Fruit fly (Drosophila melanogaster) whole organism, embryonic: ENCODE measurements around the gene CG17786.

ENCODE experiments used
- Ada2b ChIP-seq: fragments of 200-800 bp; sonication (Bioruptor generic); IDR thresholded peaks from 2 replicates; pipeline ENCODE4 v1.3.6; 2022; ENCODE audit warnings: missing biosample characterization, missing genetic modification characterization
- Awh ChIP-seq: fragments of 200-800 bp; sonication (Bioruptor generic); IDR thresholded peaks from 2 replicates; pipeline ENCODE4, ENCODE4 v1.3.6; 2022; ENCODE audit warnings: missing biosample characterization, missing genetic modification characterization
- CG10274 ChIP-seq: fragments of 200-800 bp; sonication (Bioruptor generic); optimal IDR thresholded peaks from 3 replicates; lab custom pipeline; 2017; ENCODE audit warnings: missing biosample characterization, mild to moderate bottlenecking, missing genetic modification characterization
- CG10321 ChIP-seq: fragments of 200-800 bp; sonication (Bioruptor generic); IDR thresholded peaks from 2 replicates; pipeline ENCODE4 v1.3.6; 2022; ENCODE audit warnings: missing biosample characterization, missing genetic modification characterization
- CG10959 ChIP-seq: fragments of 200-800 bp; sonication (Bioruptor generic); IDR thresholded peaks from 2 replicates; pipeline ENCODE4 v1.3.6; 2022; ENCODE audit warnings: missing biosample characterization, missing genetic modification characterization
- CG12104 ChIP-seq: fragments of 200-800 bp; sonication (Bioruptor generic); optimal IDR thresholded peaks from 3 replicates; lab custom pipeline; 2016; ENCODE audit warnings: missing biosample characterization, missing genetic modification characterization
- CG15073 ChIP-seq: fragments of 200-800 bp; sonication (Bioruptor generic); optimal IDR thresholded peaks from 2 replicates; lab custom pipeline; 2016; ENCODE audit warnings: missing biosample characterization, missing genetic modification characterization
- CG1792 ChIP-seq: fragments of 200-800 bp; sonication (Bioruptor generic); optimal IDR thresholded peaks from 2 replicates; lab custom pipeline; 2016; ENCODE audit warnings: missing biosample characterization, missing genetic modification characterization
- CG2712 ChIP-seq: fragments of 200-800 bp; optimal IDR thresholded peaks from 3 replicates; lab custom pipeline; 2019; ENCODE audit warnings: missing biosample characterization, mild to moderate bottlenecking, missing genetic modification characterization, moderate library complexity
- CG32532 ChIP-seq: fragments of 200-800 bp; sonication (Bioruptor generic); IDR thresholded peaks from 2 replicates; pipeline ENCODE4 v1.3.6; 2022; ENCODE audit warnings: missing biosample characterization, missing genetic modification characterization
- CG4424 ChIP-seq: fragments of 200-800 bp; sonication (Bioruptor generic); optimal IDR thresholded peaks from 3 replicates; lab custom pipeline; 2016; ENCODE audit warnings: missing biosample characterization, missing genetic modification characterization
- CG4730 ChIP-seq: fragments of 200-800 bp; sonication (Bioruptor generic); IDR thresholded peaks from 2 replicates; pipeline ENCODE4 v1.3.6; 2022; ENCODE audit warnings: missing biosample characterization, missing genetic modification characterization
- CG6854 ChIP-seq: fragments of 200-800 bp; sonication (Bioruptor generic); optimal IDR thresholded peaks from 3 replicates; lab custom pipeline; 2017; ENCODE audit warnings: missing biosample characterization, mild to moderate bottlenecking, missing genetic modification characterization
- CG7372 ChIP-seq: fragments of 200-800 bp; sonication (Bioruptor generic); IDR thresholded peaks from 2 replicates; pipeline ENCODE4 v1.3.6; 2022; ENCODE audit warnings: missing biosample characterization, missing genetic modification characterization
- CG7928 ChIP-seq: fragments of 200-800 bp; sonication (Bioruptor generic); optimal IDR thresholded peaks from 2 replicates; lab custom pipeline; 2017; ENCODE audit warnings: missing biosample characterization, mild to moderate bottlenecking, missing genetic modification characterization
- CG9437 ChIP-seq: fragments of 200-800 bp; sonication (Bioruptor generic); optimal IDR thresholded peaks from 2 replicates; lab custom pipeline; 2018; ENCODE audit warnings: missing biosample characterization, mild to moderate bottlenecking, missing genetic modification characterization
- CG9817 ChIP-seq: fragments of 200-800 bp; sonication (Bioruptor generic); optimal IDR thresholded peaks from 2 replicates; lab custom pipeline; 2018; ENCODE audit warnings: missing biosample characterization, mild to moderate bottlenecking, missing genetic modification characterization, moderate library complexity
- CTCF ChIP-seq: fragments of 200-800 bp; sonication (Bioruptor generic); optimal IDR thresholded peaks from 2 replicates; lab custom pipeline; 2017; ENCODE audit warnings: missing biosample characterization, mild to moderate bottlenecking, missing genetic modification characterization, moderate library complexity
- Doc2 ChIP-seq: fragments of 200-800 bp; sonication (Bioruptor generic); IDR thresholded peaks from 2 replicates; pipeline ENCODE4 v1.3.6; 2022; ENCODE audit warnings: missing biosample characterization, missing genetic modification characterization
- Dp ChIP-seq: fragments of 200-800 bp; sonication (Bioruptor generic); optimal IDR thresholded peaks from 2 replicates; lab custom pipeline; 2018; ENCODE audit warnings: missing biosample characterization, mild to moderate bottlenecking, missing genetic modification characterization, moderate library complexity
- Elba2 ChIP-seq: fragments of 200-800 bp; sonication (Bioruptor generic); optimal IDR thresholded peaks from 3 replicates; lab custom pipeline; 2016; ENCODE audit warnings: missing biosample characterization, missing genetic modification characterization
- H15 ChIP-seq: fragments of 200-800 bp; sonication (Bioruptor generic); IDR thresholded peaks from 3 replicates; pipeline ENCODE4 v1.3.6; 2022; ENCODE audit warnings: missing biosample characterization, missing genetic modification characterization
- HmgZ ChIP-seq: fragments of 200-800 bp; sonication (Bioruptor generic); optimal IDR thresholded peaks from 2 replicates; lab custom pipeline; 2018; ENCODE audit warnings: missing biosample characterization, mild to moderate bottlenecking, missing genetic modification characterization
- MESR4 ChIP-seq: fragments of 200-800 bp; sonication (Bioruptor generic); optimal IDR thresholded peaks from 2 replicates; lab custom pipeline; 2018; ENCODE audit warnings: missing biosample characterization, mild to moderate bottlenecking, missing genetic modification characterization, moderate library complexity
- NC2α ChIP-seq: fragments of 200-800 bp; sonication (Bioruptor generic); optimal IDR thresholded peaks from 2 replicates; lab custom pipeline; 2016; ENCODE audit warnings: missing biosample characterization, missing genetic modification characterization
- Nf-YB ChIP-seq: fragments of 200-800 bp; sonication (Bioruptor generic); optimal IDR thresholded peaks from 3 replicates; lab custom pipeline; 2019; ENCODE audit warnings: missing biosample characterization, mild to moderate bottlenecking, missing genetic modification characterization, moderate library complexity
- Optix ChIP-seq: fragments of 200-800 bp; sonication (Bioruptor generic); IDR thresholded peaks from 3 replicates; pipeline ENCODE4 v1.3.6; 2022; ENCODE audit warnings: missing biosample characterization, missing genetic modification characterization
- Poxn ChIP-seq: fragments of 200-800 bp; sonication (Bioruptor generic); IDR thresholded peaks from 2 replicates; pipeline ENCODE4 v1.3.6; 2022; ENCODE audit warnings: missing biosample characterization, missing genetic modification characterization
- Rx ChIP-seq: fragments of 200-800 bp; sonication (Bioruptor generic); IDR thresholded peaks from 2 replicates; pipeline ENCODE4 v1.3.6; 2022; ENCODE audit warnings: missing biosample characterization, missing genetic modification characterization
- Six4 ChIP-seq: fragments of 200-800 bp; sonication (Bioruptor generic); optimal IDR thresholded peaks from 2 replicates; lab custom pipeline; 2016; ENCODE audit warnings: missing biosample characterization, missing genetic modification characterization
- Xbp1 ChIP-seq: fragments of 200-800 bp; sonication (Bioruptor generic); optimal IDR thresholded peaks from 3 replicates; lab custom pipeline; 2016; ENCODE audit warnings: missing biosample characterization, mild to moderate bottlenecking, missing genetic modification characterization
- YL-1 ChIP-seq: fragments of 200-800 bp; sonication (Bioruptor generic); optimal IDR thresholded peaks from 3 replicates; lab custom pipeline; 2017; ENCODE audit warnings: missing biosample characterization, mild to moderate bottlenecking, missing genetic modification characterization
- caup ChIP-seq: fragments of 200-800 bp; sonication (Bioruptor generic); optimal IDR thresholded peaks from 3 replicates; lab custom pipeline; 2017; ENCODE audit warnings: missing biosample characterization, mild to moderate bottlenecking, missing genetic modification characterization, moderate library complexity; ENCODE audit not compliant: severe bottlenecking
- chinmo ChIP-seq: fragments of 200-800 bp; sonication (Bioruptor generic); IDR thresholded peaks from 4 replicates; pipeline ENCODE4 v1.3.6; 2022; ENCODE audit warnings: missing biosample characterization, missing genetic modification characterization; ENCODE audit not compliant: partially characterized antibody
- dati ChIP-seq: fragments of 200-800 bp; sonication (Bioruptor generic); IDR thresholded peaks from 2 replicates; pipeline ENCODE4 v1.3.6; 2022; ENCODE audit warnings: missing biosample characterization, missing genetic modification characterization
- dmrt99B ChIP-seq: fragments of 200-800 bp; sonication (Bioruptor generic); optimal IDR thresholded peaks from 2 replicates; lab custom pipeline; 2018; ENCODE audit warnings: missing biosample characterization, mild to moderate bottlenecking, missing genetic modification characterization, moderate library complexity
- emc ChIP-seq: fragments of 200-800 bp; sonication (Bioruptor generic); optimal IDR thresholded peaks from 2 replicates; lab custom pipeline; 2016; ENCODE audit warnings: missing biosample characterization, missing genetic modification characterization
- en ChIP-seq: fragments of 200-800 bp; sonication (Bioruptor generic); optimal IDR thresholded peaks from 2 replicates; lab custom pipeline; 2016; ENCODE audit warnings: missing biosample characterization, missing genetic modification characterization
- esg ChIP-seq: fragments of 200-800 bp; sonication (Bioruptor generic); conservative IDR thresholded peaks from 2 replicates; pipeline ENCODE4 v1.3.6; 2022; ENCODE audit warnings: missing biosample characterization, missing genetic modification characterization
- eyg ChIP-seq: fragments of 200-800 bp; sonication (Bioruptor generic); optimal IDR thresholded peaks from 3 replicates; lab custom pipeline; 2016; ENCODE audit warnings: missing biosample characterization, missing genetic modification characterization
- inv ChIP-seq: fragments of 200-800 bp; sonication (Bioruptor generic); IDR thresholded peaks from 2 replicates; pipeline ENCODE4 v1.3.6; 2022; ENCODE audit warnings: missing biosample characterization, missing genetic modification characterization; ENCODE audit not compliant: partially characterized antibody
- kah ChIP-seq: fragments of 200-800 bp; sonication (Bioruptor generic); optimal IDR thresholded peaks from 2 replicates; lab custom pipeline; 2018; ENCODE audit warnings: missing biosample characterization, mild to moderate bottlenecking, missing genetic modification characterization
- lmd ChIP-seq: fragments of 200-800 bp; sonication (Bioruptor generic); IDR thresholded peaks from 2 replicates; pipeline ENCODE4 v1.3.6; 2022; ENCODE audit warnings: missing biosample characterization, missing genetic modification characterization
- lola ChIP-seq, 3 experiments: fragments of >200 bp in 2 of 3; fragments of 200-800 bp in 1 of 3; sonication (Bioruptor generic) in 1 of 3; optimal IDR thresholded peaks; 2 replicates each; lab custom pipeline; 2017 to 2019; ENCODE audit warnings: missing biosample characterization in 3 of 3, missing genetic modification characterization in 3 of 3, mild to moderate bottlenecking in 1 of 3, moderate library complexity in 1 of 3
- nau ChIP-seq: fragments of 200-800 bp; sonication (Bioruptor generic); optimal IDR thresholded peaks from 3 replicates; lab custom pipeline; 2017; ENCODE audit warnings: missing biosample characterization, mild to moderate bottlenecking, missing genetic modification characterization, missing genetic modification reagents
- row ChIP-seq: fragments of 200-800 bp; sonication (Bioruptor generic); IDR thresholded peaks from 3 replicates; pipeline ENCODE4 v1.3.6; 2022; ENCODE audit warnings: missing biosample characterization, missing genetic modification characterization
- schlank ChIP-seq: fragments of 200-800 bp; sonication (Bioruptor generic); optimal IDR thresholded peaks from 2 replicates; lab custom pipeline; 2018; ENCODE audit warnings: missing biosample characterization, mild to moderate bottlenecking, missing genetic modification characterization
- sug ChIP-seq: fragments of 200-800 bp; optimal IDR thresholded peaks from 2 replicates; lab custom pipeline; 2019; ENCODE audit warnings: missing biosample characterization, mild to moderate bottlenecking, missing genetic modification characterization, moderate library complexity
- tll ChIP-seq, 2 experiments: fragments of 200-800 bp in 1 of 2; fragments of >200 bp in 1 of 2; sonication (Bioruptor generic) in 1 of 2; optimal IDR thresholded peaks; 2 replicates each; lab custom pipeline; 2017 to 2019; ENCODE audit warnings: missing biosample characterization in 2 of 2, missing genetic modification characterization in 2 of 2, mild to moderate bottlenecking in 1 of 2, moderate library complexity in 1 of 2

Gene CG17786

DNA sequence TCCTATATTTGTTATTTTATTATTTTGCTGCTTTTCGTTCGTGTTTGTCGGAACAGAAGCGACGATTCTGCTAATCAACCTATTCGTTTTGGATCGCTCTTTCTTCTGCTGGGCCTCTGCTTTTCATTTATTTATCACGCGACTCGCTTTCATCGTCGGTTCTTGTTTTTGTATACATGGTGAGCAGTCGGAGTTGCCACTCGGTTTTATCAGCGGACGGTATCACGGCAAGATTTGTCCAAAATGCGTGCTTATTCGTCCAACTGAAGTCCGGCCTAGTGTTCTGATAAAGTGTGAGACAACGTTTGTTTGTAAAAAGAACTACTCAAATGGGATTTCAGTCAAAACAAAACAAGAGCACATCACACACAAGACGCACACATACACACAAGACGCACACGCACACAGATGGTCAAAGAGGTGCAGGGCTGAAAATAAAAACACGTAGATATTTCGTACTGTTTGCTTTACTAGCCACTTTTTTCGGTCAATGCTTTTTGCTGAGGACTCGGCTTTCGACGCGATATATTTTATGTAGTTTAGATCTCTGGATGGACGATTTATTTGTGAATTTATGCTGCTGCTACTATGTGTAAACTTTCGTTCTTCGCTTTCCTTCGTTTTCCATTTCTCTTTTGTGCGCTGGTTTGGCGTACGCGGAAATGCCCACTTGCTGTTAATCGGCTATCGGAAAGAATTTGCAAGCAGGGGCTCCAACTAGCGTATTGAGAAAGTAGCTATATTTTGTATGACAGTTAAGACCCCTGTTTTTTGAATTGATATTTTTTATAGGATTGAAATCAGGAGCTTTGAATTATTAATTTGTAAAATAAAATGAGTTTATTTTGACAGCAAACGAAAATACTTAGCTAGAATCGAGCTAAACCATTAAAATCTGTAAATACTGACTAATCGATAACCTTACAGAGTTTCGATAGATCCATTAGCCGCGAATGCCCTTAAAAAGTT, 3.1 kb upstream of the CG17786 start, which contains the start of gene twin (continued):
- peak; percentile 74 for TF ChIP-seq CG9817 (tag; lab: Kevin White, UChicago)
- no peak for TF ChIP-seq tll (GFP tag; optimal IDR thresholded peaks at IDR 0.05; lab: Kevin White, UChicago)
- peak; percentile 60 for TF ChIP-seq CG2712 (tag; lab: Kevin White, UChicago)
- TF ChIP-seq CG1792 (GFP tag; lab: Kevin White, UChicago): peak; percentile 24
- TF ChIP-seq Nf-YB: peak; percentile 37
- no peak for TF ChIP-seq Rx
- peak; percentile 69 for TF ChIP-seq CG32532 (GFP tag; lab: Robert Waterston, UW)
- TF ChIP-seq schlank (tag; lab: Kevin White, UChicago): no peak
- TF ChIP-seq inv: peak; percentile 62
- no peak for TF ChIP-seq CG6854
- peak; percentile 46 for TF ChIP-seq CG9437 (GFP tag; lab: Kevin White, UChicago)
- no peak; the same call in 1 of the 2 replicates for TF ChIP-seq Ada2b (GFP tag; lab: Robert Waterston, UW)
- TF ChIP-seq dati: no peak
- peak; percentile 61 for TF ChIP-seq esg
- TF ChIP-seq NC2α (GFP tag; lab: Kevin White, UChicago): no peak
- no peak for TF ChIP-seq CG15073 (GFP tag; lab: Kevin White, UChicago)
- TF ChIP-seq Doc2 (GFP tag; lab: Robert Waterston, UW): no peak
- TF ChIP-seq chinmo (GFP tag; lab: Robert Waterston, UW): peak; percentile 42; the same call in 1 of the 4 replicates
- no peak for TF ChIP-seq Optix (GFP tag; lab: Robert Waterston, UW)
- peak; percentile 67 for TF ChIP-seq CG4424 (GFP tag; lab: Kevin White, UChicago)
- 0 out of 2 replicates have a peak, but pooled peaks have one; percentile 22 for TF ChIP-seq Poxn (GFP tag; lab: Robert Waterston, UW)
- no peak for TF ChIP-seq CG12104 (GFP tag; lab: Kevin White, UChicago)
- TF ChIP-seq YL-1 (GFP tag; lab: Kevin White, UChicago): peak; percentile 69
- no peak for TF ChIP-seq CG10274 (GFP tag; lab: Kevin White, UChicago)
- no peak for TF ChIP-seq dmrt99B
- TF ChIP-seq Awh (GFP tag; lab: Robert Waterston, UW): no peak
- no peak for TF ChIP-seq Six4 (GFP tag; lab: Kevin White, UChicago)
- no peak for TF ChIP-seq CG4730 (GFP tag; lab: Robert Waterston, UW)
- no peak for TF ChIP-seq nau (GFP tag; lab: Kevin White, UChicago)
- peak; percentile 72 for TF ChIP-seq Dp (GFP tag; lab: Kevin White, UChicago)
- peak; percentile 53; the same call in 1 of the 2 replicates for TF ChIP-seq lmd (GFP tag; lab: Robert Waterston, UW)
- peak; percentile 47 for TF ChIP-seq HmgZ (tag; lab: Kevin White, UChicago)
- peak; percentile 83 for TF ChIP-seq row (GFP tag; lab: Robert Waterston, UW)
- TF ChIP-seq MESR4 (GFP tag; lab: Kevin White, UChicago): peak; percentile 64
- TF ChIP-seq lola (GFP tag; optimal IDR thresholded peaks at IDR 0.05; lab: Kevin White, UChicago): peak in 1 of 3 experiments; percentile 52
- TF ChIP-seq caup (GFP tag; lab: Kevin White, UChicago): peak; percentile 22
- peak; percentile 69 for TF ChIP-seq sug (tag; lab: Kevin White, UChicago)
- TF ChIP-seq eyg (GFP tag; lab: Kevin White, UChicago): no peak
- TF ChIP-seq Elba2 (GFP tag; lab: Kevin White, UChicago): no peak
- no peak for TF ChIP-seq kah (GFP tag; lab: Kevin White, UChicago)
- TF ChIP-seq CTCF (GFP tag; lab: Kevin White, UChicago): peak; percentile 20
- TF ChIP-seq en (GFP tag; lab: Kevin White, UChicago): no peak
- TF ChIP-seq CG7372: 0 out of 2 replicates have a peak, but pooled peaks have one; percentile 25
- TF ChIP-seq CG10959 (GFP tag; lab: Robert Waterston, UW): no peak
- peak; percentile 23; the same call in 1 of the 3 replicates for TF ChIP-seq H15 (GFP tag; lab: Robert Waterston, UW)
- no peak for TF ChIP-seq CG10321 (GFP tag; lab: Robert Waterston, UW)
- TF ChIP-seq CG7928 (GFP tag; lab: Kevin White, UChicago): peak; percentile 78
- peak; percentile 70 for TF ChIP-seq Xbp1 (GFP tag; lab: Kevin White, UChicago)
- peak; percentile 14 for TF ChIP-seq emc (GFP tag; lab: Kevin White, UChicago)
